Fruit fly (Drosophila melanogaster): ENCODE results near the gene RpS10b.

RpS10b gene

DNA sequence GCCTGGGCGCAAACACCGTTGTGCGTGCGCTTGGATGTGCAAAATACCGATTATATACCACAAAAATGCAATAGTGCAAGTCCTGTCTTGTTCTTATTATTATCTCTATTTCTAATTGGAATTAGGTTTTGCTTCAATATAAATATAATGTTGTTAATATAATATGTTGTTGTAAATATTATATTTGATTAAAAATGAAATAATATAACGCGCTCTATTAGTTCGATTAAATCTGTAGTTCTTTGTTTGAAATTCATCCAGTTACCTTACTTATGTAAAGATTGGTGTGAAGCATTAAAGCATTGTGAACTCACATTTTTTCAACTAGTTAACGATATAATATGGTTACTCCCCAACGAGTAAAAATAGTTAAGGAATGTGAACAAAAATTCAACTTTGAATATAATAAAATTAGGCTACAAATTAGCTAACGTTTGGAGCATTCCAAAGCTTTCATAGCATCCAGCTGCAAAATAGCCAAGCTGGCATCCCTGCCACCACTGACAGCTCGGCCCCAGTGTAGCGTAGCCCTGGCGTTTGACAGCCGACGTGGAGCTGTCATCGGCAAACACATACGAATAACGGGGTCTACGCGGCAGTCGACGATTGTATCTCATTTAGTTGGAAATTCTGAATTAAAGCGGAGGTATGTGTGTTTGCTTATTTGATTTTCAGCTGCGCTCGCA, 45.1 kb downstream of the RpS10b start, which contains the start of the genes CG12237 and Sec61gamma:
CG12237 (minus strand) TSS at position 51 of the 686 bp plus-strand sequence.
Sec61gamma (plus strand) TSS at position 509 of the 686 bp plus-strand sequence.
- TF ChIP-seq CG1233 (GFP tag; optimal IDR thresholded peaks at IDR 0.05), result no peak
- no peak for TF ChIP-seq CG11695 (GFP tag; IDR thresholded peaks at IDR 0.05)
- TF ChIP-seq Xbp1 (GFP tag; optimal IDR thresholded peaks at IDR 0.05), result peak; percentile 58
- TF ChIP-seq fru (optimal IDR thresholded peaks at IDR 0.05), result no peak
- TF ChIP-seq dm (GFP tag; optimal IDR thresholded peaks at IDR 0.05), result peak; percentile 53
- peak; percentile 84 for TF ChIP-seq MESR4 (GFP tag; optimal IDR thresholded peaks at IDR 0.05)
- TF ChIP-seq sens (GFP tag), result peak; percentile 71
- TF ChIP-seq CG30403 (GFP tag; optimal IDR thresholded peaks at IDR 0.05), result no peak
- TF ChIP-seq sug (tag; optimal IDR thresholded peaks at IDR 0.05), result peak; percentile 44
- TF ChIP-seq CG6272 (GFP tag; IDR thresholded peaks at IDR 0.05), result no peak
- TF ChIP-seq wor (GFP tag; IDR thresholded peaks at IDR 0.05), result no peak
- TF ChIP-seq CG7372 (GFP tag; IDR thresholded peaks at IDR 0.05), result no peak
- TF ChIP-seq Camta (GFP tag; optimal IDR thresholded peaks at IDR 0.05), result no peak
- TF ChIP-seq Dip3 (GFP tag; optimal IDR thresholded peaks at IDR 0.05), result no peak
- no peak for TF ChIP-seq CG2120 (GFP tag; optimal IDR thresholded peaks at IDR 0.05)
- no peak for TF ChIP-seq hkb (optimal IDR thresholded peaks at IDR 0.05)
- no peak for TF ChIP-seq hkb (GFP tag; IDR thresholded peaks at IDR 0.05)
- no peak for TF ChIP-seq CG8944 (GFP tag; optimal IDR thresholded peaks at IDR 0.05)
- no peak for TF ChIP-seq aop (GFP tag; IDR thresholded peaks at IDR 0.05)
- no peak for TF ChIP-seq kni (GFP tag; optimal IDR thresholded peaks at IDR 0.05)
- no peak for TF ChIP-seq Hsf (GFP tag; optimal IDR thresholded peaks at IDR 0.05)
- TF ChIP-seq twi (tag; optimal IDR thresholded peaks at IDR 0.05), result no peak
- no peak for TF ChIP-seq CG32767 (GFP tag; IDR thresholded peaks at IDR 0.05)
- no peak for TF ChIP-seq CG4404 (GFP tag; IDR thresholded peaks at IDR 0.05)
- no peak for TF ChIP-seq CG15696 (tag; optimal IDR thresholded peaks at IDR 0.05)
- peak; percentile 22 for TF ChIP-seq Myb (GFP tag; optimal IDR thresholded peaks at IDR 0.05)
- TF ChIP-seq gem (tag; optimal IDR thresholded peaks at IDR 0.05), result no peak
- TF ChIP-seq CG34422 (GFP tag; IDR thresholded peaks at IDR 0.05), result peak; percentile 72; the same call in 1 of the 3 replicates
- peak; percentile 77 for TF ChIP-seq CG12659 (GFP tag; optimal IDR thresholded peaks at IDR 0.05)
- no peak for TF ChIP-seq CG17912 (GFP tag; optimal IDR thresholded peaks at IDR 0.05)
- TF ChIP-seq CG8281 (tag; optimal IDR thresholded peaks at IDR 0.05), result no peak
- TF ChIP-seq CG17359 (tag; optimal IDR thresholded peaks at IDR 0.05), result peak; percentile 26
- peak; percentile 93 for TF ChIP-seq Ets97D (GFP tag; optimal IDR thresholded peaks at IDR 0.05)
- peak in 1 of 3 experiments; percentile 56 for TF ChIP-seq Stat92E (GFP tag; optimal IDR thresholded peaks at IDR 0.05)
- TF ChIP-seq Pdp1 (GFP tag; optimal IDR thresholded peaks at IDR 0.05), result peak in 1 of 2 experiments; percentile 38
- TF ChIP-seq Dref (GFP tag; IDR thresholded peaks at IDR 0.05), result peak; percentile 50
- no peak for TF ChIP-seq CG12744 (GFP tag; optimal IDR thresholded peaks at IDR 0.05)
- peak; percentile 43 for TF ChIP-seq CHES-1-like (GFP tag; optimal IDR thresholded peaks at IDR 0.05)
- no peak for TF ChIP-seq fd102C (GFP tag; optimal IDR thresholded peaks at IDR 0.05)
- no peak for TF ChIP-seq CG4360 (GFP tag; IDR thresholded peaks at IDR 0.05)
- TF ChIP-seq sr (GFP tag; IDR thresholded peaks at IDR 0.05), result no peak
- no peak for TF ChIP-seq klu (GFP tag; IDR thresholded peaks at IDR 0.05)
- no peak for TF ChIP-seq ash1 (GFP tag; optimal IDR thresholded peaks at IDR 0.05)
- no peak for TF ChIP-seq dmrt99B (tag; optimal IDR thresholded peaks at IDR 0.05)
- TF ChIP-seq MTF-1 (GFP tag; optimal IDR thresholded peaks at IDR 0.05; ENCODE audit: borderline replicate concordance), result no peak
- peak; percentile 10 for TF ChIP-seq Dp (GFP tag; optimal IDR thresholded peaks at IDR 0.05)
- TF ChIP-seq pb (GFP tag; optimal IDR thresholded peaks at IDR 0.05), result no peak
- peak; percentile 84 for TF ChIP-seq sd (tag; optimal IDR thresholded peaks at IDR 0.05)
- no peak for TF ChIP-seq chinmo (GFP tag; IDR thresholded peaks at IDR 0.05; ENCODE audit: partially characterized antibody)
- TF ChIP-seq lilli (GFP tag; optimal IDR thresholded peaks at IDR 0.05), result peak; percentile 25
- no peak for TF ChIP-seq CG16779 (GFP tag; IDR thresholded peaks at IDR 0.05)

Data from whole organism, embryonic.